Worm (Caenorhabditis elegans) whole organism, L1 larva: Measurements from ENCODE around the gene F25G6.9.

Source experiments
- C04F5.9 ChIP-seq: sonication (generic microtip); optimal IDR thresholded peaks from 2 replicates; lab custom pipeline; 2016; ENCODE audit warnings: missing genetic modification characterization, missing compliant biosample characterization
- C34B4.2 ChIP-seq: sonication (generic microtip); optimal IDR thresholded peaks from 2 replicates; lab custom pipeline; 2017; ENCODE audit warnings: mild to moderate bottlenecking, missing genetic modification characterization, missing compliant biosample characterization
- aha-1 ChIP-seq: fragments of 150-350 bp; optimal IDR thresholded peaks from 2 replicates; lab custom pipeline; 2014; ENCODE audit warnings: missing biosample characterization, missing genetic modification characterization
- ama-1 ChIP-seq: fragments of 150-350 bp; optimal IDR thresholded peaks from 2 replicates; lab custom pipeline; 2014
- blmp-1 ChIP-seq: fragments of 150-350 bp; optimal IDR thresholded peaks from 2 replicates; lab custom pipeline; 2014; ENCODE audit warnings: missing biosample characterization, missing genetic modification characterization
- ceh-63 ChIP-seq: fragments of 200-800 bp; sonication (Bioruptor generic); optimal IDR thresholded peaks from 2 replicates; lab custom pipeline; 2018; ENCODE audit warnings: mild to moderate bottlenecking, missing genetic modification characterization, missing compliant biosample characterization
- ceh-82 ChIP-seq, 3 experiments: fragments of 150-350 bp in 1 of 3; sonication (generic microtip) in 2 of 3; optimal IDR thresholded peaks; 2 replicates each; lab custom pipeline; 2014 to 2017; ENCODE audit warnings: missing biosample characterization in 3 of 3, missing genetic modification characterization in 3 of 3
- ceh-90 ChIP-seq: sonication (generic microtip); optimal IDR thresholded peaks from 2 replicates; lab custom pipeline; 2016; ENCODE audit warnings: missing genetic modification characterization, missing compliant biosample characterization
- ces-1 ChIP-seq: fragments of 150-350 bp; optimal IDR thresholded peaks from 2 replicates; lab custom pipeline; 2014; ENCODE audit warnings: missing biosample characterization, missing genetic modification reagents, missing genetic modification characterization
- dpl-1 ChIP-seq, 3 experiments: fragments of 150-350 bp in 2 of 3; sonication (generic microtip) in 1 of 3; optimal IDR thresholded peaks; 2 replicates each; lab custom pipeline; 2014 to 2017; ENCODE audit warnings: missing biosample characterization in 3 of 3, missing genetic modification characterization in 3 of 3, missing genetic modification reagents in 3 of 3
- dsc-1 ChIP-seq: sonication (generic microtip); optimal IDR thresholded peaks from 2 replicates; lab custom pipeline; 2016; ENCODE audit warnings: mild to moderate bottlenecking, missing genetic modification characterization, missing compliant biosample characterization
- efl-1 ChIP-seq, 4 experiments: fragments of 150-350 bp; optimal IDR thresholded peaks in 3 of 4; peaks in 1 of 4; 1 replicate in 1 of 4; 2 replicates in 3 of 4; lab custom pipeline; 2014; ENCODE audit warnings: missing biosample characterization in 2 of 4, missing genetic modification characterization in 2 of 4, missing genetic modification reagents in 2 of 4
- efl-3 ChIP-seq: fragments of 200-800 bp; sonication (Bioruptor generic); optimal IDR thresholded peaks from 2 replicates; lab custom pipeline; 2018; ENCODE audit warnings: mild to moderate bottlenecking, missing genetic modification characterization, missing compliant biosample characterization
- egl-13 ChIP-seq: sonication (generic microtip); optimal IDR thresholded peaks from 2 replicates; lab custom pipeline; 2016; ENCODE audit warnings: missing genotype, missing genetic modification reagents, missing genetic modification characterization, missing compliant biosample characterization
- egl-27 ChIP-seq, 2 experiments: fragments of 150-350 bp in 1 of 2; sonication (generic microtip); optimal IDR thresholded peaks; 3 replicates each; lab custom pipeline; 2017 to 2018; ENCODE audit warnings: missing biosample characterization in 2 of 2, missing genetic modification characterization in 2 of 2, missing genetic modification reagents in 2 of 2
- fkh-10 ChIP-seq: sonication (generic microtip); optimal IDR thresholded peaks from 2 replicates; lab custom pipeline; 2017; ENCODE audit warnings: missing biosample characterization, missing genetic modification reagents, missing genetic modification characterization
- fkh-4 ChIP-seq: sonication (generic microtip); optimal IDR thresholded peaks from 2 replicates; lab custom pipeline; 2016; ENCODE audit warnings: missing compliant biosample characterization, missing genetic modification characterization, borderline replicate concordance
- fkh-8 ChIP-seq: sonication (generic microtip); optimal IDR thresholded peaks from 2 replicates; lab custom pipeline; 2016; ENCODE audit warnings: mild to moderate bottlenecking, missing genetic modification characterization, missing compliant biosample characterization
- fos-1 ChIP-seq: fragments of 150-350 bp; optimal IDR thresholded peaks from 2 replicates; lab custom pipeline; 2014; ENCODE audit warnings: missing biosample characterization, missing genetic modification characterization
- grh-1 ChIP-seq: fragments of 200-800 bp; sonication (Bioruptor generic); IDR thresholded peaks from 2 replicates; pipeline ENCODE4 v1.3.6; 2022; ENCODE audit warnings: missing genetic modification reagents, missing genetic modification characterization, missing compliant biosample characterization
- hlh-4 ChIP-seq: sonication (generic microtip); optimal IDR thresholded peaks from 2 replicates; lab custom pipeline; 2016; ENCODE audit warnings: mild to moderate bottlenecking, missing genetic modification characterization, missing compliant biosample characterization
- hpl-2 ChIP-seq: fragments of 150-350 bp; optimal IDR thresholded peaks from 2 replicates; lab custom pipeline; 2014; ENCODE audit warnings: missing biosample characterization, missing genetic modification reagents, missing genetic modification characterization
- jun-1 ChIP-seq: fragments of 150-350 bp; optimal IDR thresholded peaks from 2 replicates; lab custom pipeline; 2014; ENCODE audit warnings: missing biosample characterization, missing genetic modification reagents, missing genetic modification characterization
- lin-35 ChIP-seq, 2 experiments: fragments of 150-350 bp; optimal IDR thresholded peaks; 2 replicates each; lab custom pipeline; 2014; ENCODE audit warnings: missing biosample characterization in 2 of 2, missing genetic modification characterization in 2 of 2, missing genetic modification reagents in 2 of 2
- lir-3 ChIP-seq: sonication (generic microtip); optimal IDR thresholded peaks from 2 replicates; lab custom pipeline; 2016; ENCODE audit warnings: mild to moderate bottlenecking, missing genetic modification characterization, moderate library complexity, missing compliant biosample characterization; ENCODE audit not compliant: poor library complexity
- mab-9 ChIP-seq: fragments of 200-800 bp; sonication (Bioruptor generic); IDR thresholded peaks from 2 replicates; pipeline ENCODE4 v1.3.6; 2022; ENCODE audit warnings: missing genetic modification reagents, missing genetic modification characterization, missing compliant biosample characterization
- mdl-1 ChIP-seq, 2 experiments: fragments of 150-350 bp; optimal IDR thresholded peaks; 2 replicates each; lab custom pipeline; 2014 to 2017; ENCODE audit warnings: missing biosample characterization in 2 of 2, missing genetic modification characterization in 2 of 2, inconsistent platforms in 1 of 2
- mef-2 ChIP-seq: fragments of 150-350 bp; optimal IDR thresholded peaks from 2 replicates; lab custom pipeline; 2014; ENCODE audit warnings: missing biosample characterization, missing genetic modification characterization
- nhr-11 ChIP-seq: fragments of 150-350 bp; optimal IDR thresholded peaks from 2 replicates; lab custom pipeline; 2014; ENCODE audit warnings: missing biosample characterization, missing genetic modification characterization
- nhr-237 ChIP-seq: fragments of 150-350 bp; optimal IDR thresholded peaks from 2 replicates; lab custom pipeline; 2014; ENCODE audit warnings: missing biosample characterization, missing genetic modification characterization
- nhr-76 ChIP-seq: sonication (generic microtip); optimal IDR thresholded peaks from 2 replicates; lab custom pipeline; 2017; ENCODE audit warnings: missing biosample characterization, missing genetic modification characterization
- nhr-77 ChIP-seq: fragments of 150-350 bp; optimal IDR thresholded peaks from 2 replicates; lab custom pipeline; 2014; ENCODE audit warnings: missing biosample characterization, missing genetic modification characterization
- nhr-84 ChIP-seq: sonication (generic microtip); optimal IDR thresholded peaks from 2 replicates; lab custom pipeline; 2017; ENCODE audit warnings: missing biosample characterization, missing genetic modification characterization
- nhr-85 ChIP-seq: sonication (generic microtip); peaks from one replicate; lab custom pipeline; 2016; ENCODE audit warnings: missing genetic modification characterization, inconsistent platforms, missing compliant biosample characterization
- nhr-90 ChIP-seq: sonication (generic microtip); optimal IDR thresholded peaks from 2 replicates; lab custom pipeline; 2016; ENCODE audit warnings: mild to moderate bottlenecking, missing genetic modification characterization, missing compliant biosample characterization; ENCODE audit not compliant: poor library complexity
- pag-3 ChIP-seq: sonication (generic microtip); optimal IDR thresholded peaks from 2 replicates; lab custom pipeline; 2017; ENCODE audit warnings: missing genetic modification characterization, mild to moderate bottlenecking, missing compliant biosample characterization, antibody characterized with exemption, borderline replicate concordance; ENCODE audit not compliant: insufficient read depth
- pqm-1 ChIP-seq: sonication (generic microtip); optimal IDR thresholded peaks from 3 replicates; lab custom pipeline; 2017; ENCODE audit warnings: missing biosample characterization, missing genetic modification characterization
- rnt-1 ChIP-seq: sonication (generic microtip); optimal IDR thresholded peaks from 2 replicates; lab custom pipeline; 2016; ENCODE audit warnings: mild to moderate bottlenecking, missing genetic modification characterization, moderate library complexity, missing compliant biosample characterization
- skn-1 ChIP-seq: fragments of 150-350 bp; optimal IDR thresholded peaks from 2 replicates; lab custom pipeline; 2014; ENCODE audit warnings: missing biosample characterization, missing genetic modification characterization
- snpc-4 ChIP-seq: fragments of 150-350 bp; optimal IDR thresholded peaks from 2 replicates; lab custom pipeline; 2014; ENCODE audit warnings: missing biosample characterization, missing genetic modification characterization
- snu-23 ChIP-seq: sonication (generic microtip); optimal IDR thresholded peaks from 2 replicates; lab custom pipeline; 2016; ENCODE audit warnings: missing genetic modification characterization, missing compliant biosample characterization
- sox-4 ChIP-seq: sonication (generic microtip); optimal IDR thresholded peaks from 2 replicates; lab custom pipeline; 2016; ENCODE audit warnings: missing genetic modification characterization, missing compliant biosample characterization
- swsn-7 ChIP-seq: sonication (generic microtip); optimal IDR thresholded peaks from 2 replicates; lab custom pipeline; 2016; ENCODE audit warnings: missing genetic modification characterization, missing compliant biosample characterization
- tbx-2 ChIP-seq: sonication (generic microtip); optimal IDR thresholded peaks from 2 replicates; lab custom pipeline; 2016; ENCODE audit warnings: missing genetic modification characterization, missing compliant biosample characterization
- unc-130 ChIP-seq: fragments of 150-350 bp; optimal IDR thresholded peaks from 2 replicates; lab custom pipeline; 2017; ENCODE audit warnings: missing biosample characterization, missing genetic modification characterization, inconsistent platforms
- unc-62 ChIP-seq: fragments of 150-350 bp; optimal IDR thresholded peaks from 2 replicates; lab custom pipeline; 2014; ENCODE audit warnings: missing biosample characterization, missing genetic modification reagents, missing genetic modification characterization
- unc-98 ChIP-seq: fragments of 200-800 bp; sonication (Bioruptor generic); IDR thresholded peaks from 2 replicates; pipeline ENCODE4 v1.3.6; 2022; ENCODE audit warnings: missing genetic modification characterization, missing compliant biosample characterization
- zag-1 ChIP-seq: fragments of 150-350 bp; optimal IDR thresholded peaks from 2 replicates; lab custom pipeline; 2014; ENCODE audit warnings: missing biosample characterization, missing genetic modification characterization
- zip-4 ChIP-seq: fragments of 200-800 bp; sonication (Bioruptor generic); optimal IDR thresholded peaks from 2 replicates; lab custom pipeline; 2018; ENCODE audit warnings: mild to moderate bottlenecking, missing genetic modification characterization, moderate library complexity, missing compliant biosample characterization

The F25G6.9 gene

ce11 chrV:8520846-8521553 lies 48.8 kb downstream of the F25G6.9 start, which contains the start of the genes F45F2.11 and otpl-7:
Gene F45F2.11 (minus strand): TSS chrV:8520896.
Gene otpl-7 (plus strand): TSS chrV:8521503.
- TF ChIP-seq nhr-90 (tag; lab: Kevin White, UChicago), result no peak
- no peak for TF ChIP-seq zag-1
- no peak for TF ChIP-seq nhr-11 (tag; lab: Kevin White, UChicago)
- TF ChIP-seq aha-1 (tag; lab: Kevin White, UChicago), result no peak
- no peak for TF ChIP-seq pag-3 (tag; lab: Kevin White, UChicago)
- no peak for TF ChIP-seq zip-4

- TF ChIP-seq C34B4.2 (tag; lab: Kevin White, UChicago), result no peak
- TF ChIP-seq nhr-84 (tag; lab: Kevin White, UChicago), result no peak
- TF ChIP-seq mef-2, result no peak
- TF ChIP-seq ceh-82 (tag; optimal IDR thresholded peaks at IDR 0.05; lab: Kevin White, UChicago), result no peak
- no peak for TF ChIP-seq egl-27 (tag; optimal IDR thresholded peaks at IDR 0.05; lab: Kevin White, UChicago)
- no peak for TF ChIP-seq efl-3 (GFP tag; lab: Kevin White, UChicago)
- TF ChIP-seq snu-23 (GFP tag; lab: Kevin White, UChicago), result no peak
- no peak for TF ChIP-seq hpl-2 (GFP tag; lab: Kevin White, UChicago)
- no peak for TF ChIP-seq ceh-90
- TF ChIP-seq fkh-4 (tag; lab: Kevin White, UChicago), result no peak
- TF ChIP-seq fos-1, result no peak
- TF ChIP-seq skn-1 (tag; lab: Kevin White, UChicago), result no peak
- peak; percentile 17 for TF ChIP-seq swsn-7 (tag; lab: Kevin White, UChicago)
- no peak for TF ChIP-seq nhr-85
- no peak for TF ChIP-seq sox-4 (tag; lab: Kevin White, UChicago)
- TF ChIP-seq lir-3 (tag; lab: Kevin White, UChicago), result no peak
- no peak for TF ChIP-seq mab-9
- TF ChIP-seq egl-13 (tag; lab: Kevin White, UChicago), result no peak
- TF ChIP-seq ceh-63, result no peak
- TF ChIP-seq ces-1 (GFP tag; lab: Kevin White, UChicago), result no peak
- TF ChIP-seq rnt-1 (tag; lab: Kevin White, UChicago), result peak; percentile 27
- TF ChIP-seq nhr-77 (tag; lab: Kevin White, UChicago), result no peak
- no peak for TF ChIP-seq ama-1
- no peak for TF ChIP-seq zip-4
- TF ChIP-seq nhr-76 (tag; lab: Kevin White, UChicago), result no peak
- TF ChIP-seq unc-62 (GFP tag; lab: Kevin White, UChicago), result no peak
- no peak for TF ChIP-seq tbx-2 (tag; lab: Kevin White, UChicago)
- no peak for TF ChIP-seq grh-1
- TF ChIP-seq nhr-237, result no peak
- TF ChIP-seq dsc-1 (tag; lab: Kevin White, UChicago), result no peak
- TF ChIP-seq unc-98, result no peak
- no peak for TF ChIP-seq blmp-1 (tag; lab: Kevin White, UChicago)
- no peak for TF ChIP-seq pqm-1 (tag; lab: Kevin White, UChicago)
- TF ChIP-seq pag-3 (tag; lab: Kevin White, UChicago), result no peak
- no peak for TF ChIP-seq fkh-8
- peak in 2 of 3 experiments; percentile 29 to 33 for TF ChIP-seq dpl-1 (GFP tag; optimal IDR thresholded peaks at IDR 0.05; lab: Kevin White, UChicago)
- TF ChIP-seq snpc-4, result no peak
- TF ChIP-seq mdl-1 (tag; optimal IDR thresholded peaks at IDR 0.05; lab: Kevin White, UChicago), result no peak
- TF ChIP-seq jun-1, result no peak
- no peak for TF ChIP-seq hlh-4 (tag; lab: Kevin White, UChicago)
- TF ChIP-seq efl-1 (optimal IDR thresholded peaks at IDR 0.05; lab: Kevin White, UChicago), result peak; percentile 28 to 36
- TF ChIP-seq efl-1 (GFP tag; optimal IDR thresholded peaks at IDR 0.05 in 1 of 2; lab: Kevin White, UChicago), result peak; percentile 41 to 91
- no peak for TF ChIP-seq fkh-10 (GFP tag; lab: Kevin White, UChicago)
- peak; percentile 29 to 51 for TF ChIP-seq lin-35 (GFP tag; optimal IDR thresholded peaks at IDR 0.05; lab: Kevin White, UChicago)
- TF ChIP-seq aha-1 (tag; lab: Kevin White, UChicago), result no peak
- TF ChIP-seq C04F5.9 (tag; lab: Kevin White, UChicago), result no peak
- TF ChIP-seq unc-130 (tag; lab: Kevin White, UChicago), result no peak
Observed at ce11 chrV:8518822-8519392, 50.9 kb downstream of the F25G6.9 start, which contains the start of gene F45F2.10. Gene F45F2.10 (minus strand): TSS chrV:8518872.
